Worm (Caenorhabditis elegans) whole organism, late embryonic: ENCODE measurements around the gene F53A3.7.

Experiments
- K02D7.2 ChIP-seq: sonication (generic microtip); optimal IDR thresholded peaks from 2 replicates; lab custom pipeline; 2017; ENCODE audit warnings: mild to moderate bottlenecking, missing genetic modification characterization, missing compliant biosample characterization
- T23F11.4 ChIP-seq: fragments of 200-800 bp; sonication (Bioruptor generic); optimal IDR thresholded peaks from 2 replicates; lab custom pipeline; 2018; ENCODE audit warnings: mild to moderate bottlenecking, missing genetic modification characterization, missing compliant biosample characterization
- ceh-22 ChIP-seq: sonication (generic microtip); optimal IDR thresholded peaks from 2 replicates; lab custom pipeline; 2017; ENCODE audit warnings: missing biosample characterization, missing genetic modification characterization
- ceh-24 ChIP-seq: sonication (generic microtip); optimal IDR thresholded peaks from 2 replicates; lab custom pipeline; 2016; ENCODE audit warnings: mild to moderate bottlenecking, missing genetic modification characterization, missing compliant biosample characterization
- ceh-30 ChIP-seq: fragments of 150-350 bp; optimal IDR thresholded peaks from 2 replicates; lab custom pipeline; 2014; ENCODE audit warnings: missing biosample characterization, missing genetic modification characterization
- ceh-45 ChIP-seq: fragments of 200-800 bp; sonication (Bioruptor generic); IDR thresholded peaks from 2 replicates; pipeline ENCODE4 v1.3.6; 2022; ENCODE audit warnings: missing genetic modification reagents, missing genetic modification characterization, missing compliant biosample characterization
- ceh-48 ChIP-seq: sonication (generic microtip); optimal IDR thresholded peaks from 2 replicates; lab custom pipeline; 2016; ENCODE audit warnings: missing genetic modification characterization, inconsistent platforms, missing compliant biosample characterization
- ceh-6 ChIP-seq: fragments of 200-800 bp; sonication (Bioruptor generic); optimal IDR thresholded peaks from 2 replicates; lab custom pipeline; 2018; ENCODE audit warnings: mild to moderate bottlenecking, missing genetic modification characterization, missing compliant biosample characterization
- che-1 ChIP-seq: sonication (generic microtip); optimal IDR thresholded peaks from 2 replicates; lab custom pipeline; 2016; ENCODE audit warnings: mild to moderate bottlenecking, missing genetic modification characterization, missing compliant biosample characterization
- dve-1 ChIP-seq: sonication (generic microtip); optimal IDR thresholded peaks from 2 replicates; lab custom pipeline; 2017; ENCODE audit warnings: antibody characterized with exemption, mild to moderate bottlenecking, missing genetic modification characterization, missing compliant biosample characterization
- elt-2 ChIP-seq: sonication (generic microtip); optimal IDR thresholded peaks from 2 replicates; lab custom pipeline; 2016; ENCODE audit warnings: missing genetic modification reagents, missing genetic modification characterization, missing compliant biosample characterization
- elt-4 ChIP-seq: sonication (generic microtip); optimal IDR thresholded peaks from 2 replicates; lab custom pipeline; 2016; ENCODE audit warnings: missing genetic modification characterization, missing compliant biosample characterization
- fax-1 ChIP-seq: sonication (generic microtip); optimal IDR thresholded peaks from 2 replicates; lab custom pipeline; 2016; ENCODE audit warnings: missing genotype, missing genetic modification characterization, missing compliant biosample characterization
- hlh-15 ChIP-seq: sonication (generic microtip); optimal IDR thresholded peaks from 2 replicates; lab custom pipeline; 2016; ENCODE audit warnings: missing genetic modification characterization, missing compliant biosample characterization
- hlh-6 ChIP-seq: sonication (generic microtip); optimal IDR thresholded peaks from 2 replicates; lab custom pipeline; 2016; ENCODE audit warnings: missing genotype, missing genetic modification characterization, missing compliant biosample characterization
- hlh-8 ChIP-seq: sonication (generic microtip); optimal IDR thresholded peaks from 2 replicates; lab custom pipeline; 2016; ENCODE audit warnings: missing genotype, missing genetic modification characterization, missing compliant biosample characterization
- lin-11 ChIP-seq: fragments of 200-800 bp; sonication (Bioruptor generic); optimal IDR thresholded peaks from 2 replicates; lab custom pipeline; 2018; ENCODE audit warnings: mild to moderate bottlenecking, missing genetic modification characterization, missing compliant biosample characterization
- mec-3 ChIP-seq: sonication (generic microtip); optimal IDR thresholded peaks from 2 replicates; lab custom pipeline; 2016; ENCODE audit warnings: borderline replicate concordance, missing genetic modification characterization, missing compliant biosample characterization
- nfya-1 ChIP-seq: sonication (generic microtip); optimal IDR thresholded peaks from 2 replicates; lab custom pipeline; 2017; ENCODE audit warnings: missing genetic modification characterization, mild to moderate bottlenecking, missing compliant biosample characterization, antibody characterized with exemption, moderate library complexity
- nhr-11 ChIP-seq: fragments of 150-350 bp; optimal IDR thresholded peaks from 2 replicates; lab custom pipeline; 2014; ENCODE audit warnings: missing biosample characterization, missing genetic modification characterization
- pat-9 ChIP-seq: fragments of 200-800 bp; sonication (Bioruptor generic); optimal IDR thresholded peaks from 2 replicates; lab custom pipeline; 2018; ENCODE audit warnings: mild to moderate bottlenecking, missing genetic modification characterization, moderate library complexity, missing compliant biosample characterization
- pax-1 ChIP-seq: fragments of 150-350 bp; optimal IDR thresholded peaks from 2 replicates; lab custom pipeline; 2014; ENCODE audit warnings: missing biosample characterization, missing genetic modification characterization
- pros-1 ChIP-seq: fragments of 150-350 bp; optimal IDR thresholded peaks from 2 replicates; lab custom pipeline; 2014; ENCODE audit warnings: missing biosample characterization, missing genetic modification reagents, missing genetic modification characterization
- ref-2 ChIP-seq: sonication (generic microtip); optimal IDR thresholded peaks from 2 replicates; lab custom pipeline; 2016; ENCODE audit warnings: missing genetic modification characterization, missing compliant biosample characterization
- sox-4 ChIP-seq: sonication (generic microtip); optimal IDR thresholded peaks from 2 replicates; lab custom pipeline; 2017; ENCODE audit warnings: mild to moderate bottlenecking, missing genetic modification characterization, inconsistent platforms, missing compliant biosample characterization
- syd-9 ChIP-seq: sonication (generic microtip); optimal IDR thresholded peaks from 2 replicates; lab custom pipeline; 2016; ENCODE audit warnings: mild to moderate bottlenecking, missing genetic modification characterization, moderate library complexity, missing compliant biosample characterization
- unc-3 ChIP-seq, 2 experiments: fragments of 200-800 bp in 1 of 2; sonication (Bioruptor generic) in 1 of 2; sonication (generic microtip) in 1 of 2; conservative IDR thresholded peaks in 1 of 2; optimal IDR thresholded peaks in 1 of 2; 2 replicates each; pipeline versions ENCODE4 v1.3.6 to Lab custom; 2016 to 2022; ENCODE audit warnings: missing compliant biosample characterization in 2 of 2, missing genetic modification characterization in 2 of 2, missing genetic modification reagents in 1 of 2
- unc-86 ChIP-seq: sonication (generic microtip); optimal IDR thresholded peaks from 2 replicates; lab custom pipeline; 2016; ENCODE audit warnings: missing genetic modification characterization, missing compliant biosample characterization

F53A3.7 gene

DNA sequence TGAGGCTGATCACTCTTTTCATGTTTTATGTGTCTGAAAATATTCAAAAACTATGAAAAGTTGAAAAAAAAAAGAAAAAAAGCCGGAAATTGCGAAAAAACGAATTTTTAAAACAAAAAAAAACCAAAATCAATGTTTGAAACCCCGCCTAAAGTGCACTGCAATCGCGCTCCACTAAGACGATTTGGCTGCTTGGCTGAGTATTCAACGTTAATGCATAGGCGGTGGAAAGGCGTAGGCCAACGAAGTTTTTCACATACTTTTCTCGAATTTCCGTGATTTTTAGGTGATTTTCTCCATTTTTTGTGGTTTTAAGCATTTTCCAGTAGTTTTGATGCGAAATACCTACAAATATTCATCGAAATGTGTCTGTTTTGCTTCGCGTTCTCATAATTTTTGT, 1.1 kb upstream of the F53A3.7 start, which contains the start of the genes polh-1 and rps-22 (continued):
- TF ChIP-seq dve-1 (tag; lab: Kevin White, UChicago) (peak; percentile 72), elt-2 (tag; lab: Kevin White, UChicago) (peak; percentile 54), ref-2 (tag; lab: Kevin White, UChicago) (peak; percentile 38)

DNA sequence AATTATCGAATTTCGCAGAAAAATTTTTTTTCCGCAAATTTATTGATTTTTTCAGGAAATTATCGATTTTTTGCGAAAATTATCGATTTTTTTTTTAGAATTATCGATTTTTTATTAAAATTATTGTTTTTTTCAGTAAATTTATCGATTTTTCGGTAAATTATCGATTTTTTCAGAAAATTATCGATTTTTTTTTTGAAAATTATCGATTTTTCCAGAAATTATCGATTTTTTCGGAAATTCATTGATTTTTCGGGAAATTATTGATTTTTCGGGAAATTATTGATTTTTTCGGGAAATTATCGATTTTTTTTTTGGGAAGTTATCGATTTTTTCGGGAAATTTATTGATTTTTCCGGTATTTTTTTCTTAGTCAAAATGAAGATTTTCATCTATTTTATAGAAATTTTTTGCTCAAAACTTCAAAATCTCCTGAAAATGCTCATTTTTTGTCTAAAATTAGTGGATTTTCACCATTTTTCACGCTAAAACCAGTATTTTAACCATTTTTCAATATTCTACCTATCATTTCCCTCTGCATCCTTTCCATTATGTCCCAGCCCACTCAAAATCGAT, 4.3 kb downstream of the F53A3.7 start:
- TF ChIP-seq hlh-8 (tag; lab: Kevin White, UChicago) (no peak), ceh-48 (peak; percentile 96), ceh-24 (tag; lab: Kevin White, UChicago) (no peak)

DNA sequence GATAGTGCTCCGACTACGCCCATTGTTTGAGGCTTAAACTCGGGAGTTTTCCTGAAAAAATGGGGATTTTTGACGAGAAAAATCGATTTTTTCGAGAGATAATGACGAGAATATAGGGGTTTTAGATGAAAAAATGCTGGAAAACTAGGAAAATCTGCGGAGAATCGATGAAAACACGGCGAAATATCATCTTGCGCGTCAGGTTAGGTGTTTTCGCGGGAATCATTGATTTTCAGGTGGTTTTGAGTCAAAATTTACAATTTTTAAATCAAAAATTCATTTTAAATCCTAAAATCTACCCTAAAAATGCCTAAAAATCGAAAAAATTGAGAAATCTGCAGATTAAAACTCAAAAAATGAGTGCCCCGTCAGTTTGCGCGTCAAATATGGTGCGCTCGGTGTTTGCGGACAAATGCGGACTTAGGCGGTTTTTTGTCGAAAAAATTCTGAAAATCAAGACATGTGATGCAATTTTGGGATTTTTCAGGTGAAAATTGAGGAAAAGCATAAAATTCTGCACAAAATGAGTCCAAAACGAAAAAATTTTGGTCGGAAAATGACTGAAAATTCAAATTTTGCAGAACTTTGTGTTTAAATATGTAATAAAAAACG, 10.7 kb downstream of the F53A3.7 start, which contains the start of gene mboa-6:
TSS of gene mboa-6 (minus strand) at position 51 of the 612 bp plus-strand sequence.
- TF ChIP-seq hlh-15 (peak; percentile 5), elt-2 (tag; lab: Kevin White, UChicago) (peak; percentile 20), pros-1 (no peak), unc-3 (GFP tag; conservative IDR thresholded peaks at IDR 0.05; lab: Robert Waterston, UW) (no peak), unc-3 (tag; optimal IDR thresholded peaks at IDR 0.05; lab: Kevin White, UChicago) (no peak), pat-9 (no peak), che-1 (tag; lab: Kevin White, UChicago) (peak; percentile 27), hlh-6 (tag; lab: Kevin White, UChicago) (no peak)
- TF ChIP-seq, all 69 proteins: peak for 3

DNA sequence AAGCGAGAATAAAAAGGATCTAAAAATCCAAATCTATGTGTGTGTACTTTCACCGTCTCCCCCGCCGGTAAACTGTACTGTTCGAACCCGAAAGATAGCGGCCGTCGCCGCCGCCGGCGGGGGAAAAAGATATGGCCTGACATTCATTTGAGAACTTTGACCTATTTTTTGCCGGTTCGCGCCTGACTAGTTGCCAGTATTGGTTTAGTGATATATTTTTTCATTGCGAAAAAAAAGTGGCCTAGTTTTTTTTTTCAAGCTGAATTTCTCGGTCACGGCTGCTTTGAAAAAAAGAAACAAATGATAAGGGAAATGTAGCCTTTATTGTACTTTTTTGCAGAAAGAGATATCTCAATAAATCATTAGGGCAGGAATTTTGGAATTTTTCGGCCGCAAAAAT, 11.2 kb downstream of the F53A3.7 start:
- TF ChIP-seq ceh-22 (no peak), fax-1 (no peak), nfya-1 (tag; lab: Kevin White, UChicago) (no peak), pax-1 (tag; lab: Kevin White, UChicago) (no peak)

DNA sequence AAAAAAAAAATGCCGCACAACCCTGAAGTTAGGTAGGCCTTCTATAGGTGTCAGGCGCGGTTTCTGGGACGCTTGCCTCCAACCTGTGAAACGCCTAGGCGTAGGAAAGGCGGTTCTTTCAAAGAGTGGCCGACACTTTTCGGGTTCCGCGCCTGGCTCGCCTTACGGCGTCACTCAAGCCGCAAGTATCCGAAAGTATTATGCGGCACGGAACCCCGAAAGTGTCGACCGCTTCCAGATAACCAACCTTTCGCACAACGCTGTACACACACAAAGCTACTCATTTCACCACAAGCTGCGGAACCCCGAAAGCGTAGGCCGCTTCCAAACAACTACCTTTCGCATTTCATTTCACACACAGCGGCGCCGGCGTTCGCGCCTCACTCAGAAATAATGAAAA, 11.8 kb downstream of the F53A3.7 start:
- TF ChIP-seq ceh-48 (no peak), unc-86 (tag; lab: Kevin White, UChicago) (no peak), nhr-11 (tag; lab: Kevin White, UChicago) (no peak), sox-4 (tag; lab: Kevin White, UChicago) (no peak), elt-4 (tag; lab: Kevin White, UChicago) (no peak), hlh-15 (no peak), K02D7.2 (tag; lab: Kevin White, UChicago) (no peak)
- TF ChIP-seq, all 69 proteins: peak for 0

DNA sequence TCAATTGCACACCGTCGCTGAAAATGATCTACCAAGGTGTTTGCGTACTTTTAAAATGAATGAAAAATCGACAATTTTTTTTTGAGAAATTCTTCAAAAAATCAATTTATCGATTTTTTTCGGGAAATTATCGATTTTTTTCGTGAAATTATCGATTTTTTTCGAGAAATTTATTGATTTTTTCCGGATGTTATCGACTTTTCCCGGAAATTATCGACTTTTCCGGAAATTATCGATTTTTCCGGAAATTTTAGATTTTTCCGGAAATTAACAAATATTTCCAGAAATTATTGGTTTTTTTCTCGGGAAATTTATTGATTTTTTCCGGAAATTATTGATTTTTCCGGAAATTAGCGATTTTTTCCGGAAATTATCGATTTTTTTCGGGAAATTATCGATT, 13.8 kb downstream of the F53A3.7 start:
- peak; percentile 70 for TF ChIP-seq ceh-48

DNA sequence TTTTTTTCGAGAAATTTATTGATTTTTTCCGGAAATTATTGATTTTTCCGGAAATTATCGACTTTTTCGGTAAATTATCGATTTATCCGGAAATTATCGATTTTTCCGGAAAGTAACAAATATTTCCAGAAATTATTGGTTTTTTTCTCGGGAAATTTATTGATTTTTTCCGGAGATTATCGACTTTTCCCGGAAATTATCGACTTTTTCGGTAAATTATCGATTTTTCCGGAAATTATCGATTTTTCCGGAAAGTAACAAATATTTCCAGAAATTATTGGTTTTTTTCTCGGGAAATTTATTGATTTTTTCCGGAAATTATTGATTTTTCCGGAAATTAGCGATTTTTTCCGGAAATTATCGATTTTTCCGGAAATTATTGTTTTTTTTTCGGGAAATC, 14.3 kb downstream of the F53A3.7 start:
- peak; percentile 44 for TF ChIP-seq ceh-48

DNA sequence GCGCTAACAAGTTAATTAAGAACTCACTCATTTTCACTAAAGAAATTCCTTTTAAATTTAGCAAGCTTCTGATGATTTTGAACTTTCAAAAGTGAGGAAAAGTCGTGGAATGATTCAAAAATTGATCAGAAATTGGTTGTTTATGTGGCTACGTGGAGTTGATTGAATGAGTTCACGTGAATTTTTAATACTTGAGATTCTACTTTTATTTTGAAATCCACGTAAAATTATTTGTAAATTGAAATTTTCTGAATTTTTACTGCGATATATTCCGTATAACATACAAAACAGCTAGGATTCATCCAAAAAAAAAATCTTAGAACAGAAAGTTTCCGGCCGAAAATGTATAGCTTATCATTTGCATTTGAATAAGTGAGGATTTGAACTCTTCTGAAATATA, 18.5 kb downstream of the F53A3.7 start, which contains the start of gene moa-1:
TSS of gene moa-1 (minus strand) at position 101 of the 400 bp plus-strand sequence.
- TF ChIP-seq T23F11.4 (GFP tag; lab: Kevin White, UChicago) (no peak), mec-3 (tag; lab: Kevin White, UChicago) (no peak), syd-9 (no peak), lin-11 (tag; lab: Kevin White, UChicago) (no peak), nhr-11 (tag; lab: Kevin White, UChicago) (no peak), ceh-30 (tag; lab: Kevin White, UChicago) (no peak), elt-4 (tag; lab: Kevin White, UChicago) (no peak), che-1 (tag; lab: Kevin White, UChicago) (no peak), ceh-6 (GFP tag; lab: Kevin White, UChicago) (no peak), ceh-45 (no peak)
